Fruit fly (Drosophila melanogaster): Measurements from ENCODE around the gene atk.

Gene atk

dm6 chr3L:20494780-20495591 lies 30.3 kb upstream of the atk start, which contains the start of gene ZnT77C (continued):
- no peak for TF ChIP-seq CG17186 (GFP tag; optimal IDR thresholded peaks at IDR 0.05)
- TF ChIP-seq lmd (GFP tag; IDR thresholded peaks at IDR 0.05), result no peak
- TF ChIP-seq CG14965 (GFP tag; optimal IDR thresholded peaks at IDR 0.05; ENCODE audit: borderline replicate concordance), result no peak
- TF ChIP-seq crol (GFP tag; IDR thresholded peaks at IDR 0.05), result no peak
- TF ChIP-seq pros (GFP tag; optimal IDR thresholded peaks at IDR 0.05), result no peak
- TF ChIP-seq Chrac-16 (GFP tag; optimal IDR thresholded peaks at IDR 0.05), result no peak
- no peak for TF ChIP-seq CG9437 (GFP tag; optimal IDR thresholded peaks at IDR 0.05)
- no peak for TF ChIP-seq Usf (GFP tag; optimal IDR thresholded peaks at IDR 0.05)
- TF ChIP-seq CoRest (tag; optimal IDR thresholded peaks at IDR 0.05), result peak; percentile 48
- TF ChIP-seq cwo (GFP tag; optimal IDR thresholded peaks at IDR 0.05), result no peak
- no peak for TF ChIP-seq CG7372 (GFP tag; IDR thresholded peaks at IDR 0.05)
- TF ChIP-seq Dfd (GFP tag; optimal IDR thresholded peaks at IDR 0.05), result no peak
- no peak for TF ChIP-seq CG9727 (GFP tag; optimal IDR thresholded peaks at IDR 0.05)
- no peak for TF ChIP-seq tap (tag; optimal IDR thresholded peaks at IDR 0.05)
- no peak for TF ChIP-seq E2f1 (GFP tag; IDR thresholded peaks at IDR 0.05)
- TF ChIP-seq tx (GFP tag; optimal IDR thresholded peaks at IDR 0.05), result no peak
- TF ChIP-seq oc (tag; optimal IDR thresholded peaks at IDR 0.05), result no peak
- peak; percentile 32 for TF ChIP-seq YL-1 (GFP tag; optimal IDR thresholded peaks at IDR 0.05)
- TF ChIP-seq hb (GFP tag; IDR thresholded peaks at IDR 0.05; ENCODE audit: partially characterized antibody), result no peak
- no peak for TF ChIP-seq so (GFP tag; IDR thresholded peaks at IDR 0.05)
- TF ChIP-seq CG1792 (GFP tag; optimal IDR thresholded peaks at IDR 0.05), result no peak
- TF ChIP-seq Hmr (GFP tag; optimal IDR thresholded peaks at IDR 0.05), result peak; percentile 15
- TF ChIP-seq Camta (GFP tag; optimal IDR thresholded peaks at IDR 0.05), result no peak
- TF ChIP-seq da (GFP tag; optimal IDR thresholded peaks at IDR 0.05), result no peak
- peak; percentile 25; the same call in 1 of the 2 replicates for TF ChIP-seq amos (GFP tag; IDR thresholded peaks at IDR 0.05; ENCODE audit: partially characterized antibody)
- TF ChIP-seq CG8478 (optimal IDR thresholded peaks at IDR 0.05), result no peak
- TF ChIP-seq CG8290 (GFP tag; optimal IDR thresholded peaks at IDR 0.05), result no peak
- peak in 1 of 2 experiments; percentile 47 for TF ChIP-seq CG8290 (tag; optimal IDR thresholded peaks at IDR 0.05)
- no peak for TF ChIP-seq CG9215 (GFP tag; IDR thresholded peaks at IDR 0.05)
- no peak for TF ChIP-seq Fer1 (GFP tag; optimal IDR thresholded peaks at IDR 0.05)
- peak; percentile 35; the same call in 1 of the 2 replicates for TF ChIP-seq Scr (GFP tag; IDR thresholded peaks at IDR 0.05; ENCODE audit: partially characterized antibody)
- TF ChIP-seq CG14050 (GFP tag; IDR thresholded peaks at IDR 0.05), result no peak; the same call in 2 of the 3 replicates
- TF ChIP-seq CG11093 (GFP tag; IDR thresholded peaks at IDR 0.05), result no peak
- no peak for TF ChIP-seq Asciz (GFP tag; optimal IDR thresholded peaks at IDR 0.05)
- no peak for TF ChIP-seq CG18619 (GFP tag; optimal IDR thresholded peaks at IDR 0.05)
- no peak for TF ChIP-seq CG6854 (GFP tag; optimal IDR thresholded peaks at IDR 0.05)
- TF ChIP-seq CG14014 (GFP tag; IDR thresholded peaks at IDR 0.05), result no peak
- TF ChIP-seq bsh (GFP tag; optimal IDR thresholded peaks at IDR 0.05), result no peak
- TF ChIP-seq Ravus (GFP tag; IDR thresholded peaks at IDR 0.05), result no peak
- TF ChIP-seq disco-r (GFP tag; optimal IDR thresholded peaks at IDR 0.05), result no peak
- TF ChIP-seq eve (GFP tag; optimal IDR thresholded peaks at IDR 0.05), result no peak
- TF ChIP-seq sim (GFP tag; IDR thresholded peaks at IDR 0.05), result no peak
- no peak for TF ChIP-seq esg (GFP tag; conservative IDR thresholded peaks at IDR 0.05)
- no peak for TF ChIP-seq Doc3 (GFP tag; IDR thresholded peaks at IDR 0.05; ENCODE audit: partially characterized antibody)
- no peak for TF ChIP-seq MTF-1 (GFP tag; optimal IDR thresholded peaks at IDR 0.05; ENCODE audit: borderline replicate concordance)
- TF ChIP-seq Hr78 (GFP tag; optimal IDR thresholded peaks at IDR 0.05), result no peak
- TF ChIP-seq Rx (GFP tag; IDR thresholded peaks at IDR 0.05), result no peak
- no peak for TF ChIP-seq twi (tag; optimal IDR thresholded peaks at IDR 0.05)
- no peak for TF ChIP-seq Jarid2 (GFP tag; optimal IDR thresholded peaks at IDR 0.05)
- no peak for TF ChIP-seq maf-S (GFP tag; optimal IDR thresholded peaks at IDR 0.05)
